Worm (Caenorhabditis elegans) whole organism, L2 larva: ENCODE measurements around the gene srw-67.
A peak's percentile ranks its signal among the peaks of the same experiment; 100 is the strongest.

Experiments used
- ama-1 ChIP-seq: fragments of 150-350 bp; optimal IDR thresholded peaks from 2 replicates; lab custom pipeline; 2018; ENCODE audit warnings: inconsistent platforms
- ceh-16 ChIP-seq: fragments of 150-350 bp; optimal IDR thresholded peaks from 2 replicates; lab custom pipeline; 2014; ENCODE audit warnings: missing biosample characterization, missing genetic modification characterization
- elt-3 ChIP-seq: sonication (generic microtip); optimal IDR thresholded peaks from 2 replicates; lab custom pipeline; 2017; ENCODE audit warnings: missing biosample characterization, missing genetic modification characterization
- fos-1 ChIP-seq: fragments of 150-350 bp; optimal IDR thresholded peaks from 2 replicates; lab custom pipeline; 2014; ENCODE audit warnings: missing biosample characterization, missing genetic modification characterization
- nhr-11 ChIP-seq: fragments of 150-350 bp; optimal IDR thresholded peaks from 2 replicates; lab custom pipeline; 2014; ENCODE audit warnings: missing biosample characterization, missing genetic modification characterization
- snpc-4 ChIP-seq: fragments of 150-350 bp; optimal IDR thresholded peaks from 2 replicates; lab custom pipeline; 2014; ENCODE audit warnings: missing biosample characterization, missing genetic modification characterization
- unc-39 ChIP-seq: fragments of 150-350 bp; optimal IDR thresholded peaks from 2 replicates; lab custom pipeline; 2014; ENCODE audit warnings: missing biosample characterization, missing genetic modification characterization
- ztf-4 ChIP-seq: fragments of 150-350 bp; optimal IDR thresholded peaks from 2 replicates; lab custom pipeline; 2014; ENCODE audit warnings: missing biosample characterization, missing genetic modification characterization

- TF ChIP-seq ceh-16, result no peak
- no peak for TF ChIP-seq snpc-4
- TF ChIP-seq ama-1 (lab: Kevin White, UChicago), result peak; percentile 82
- TF ChIP-seq ztf-4 (tag; lab: Kevin White, UChicago), result peak; percentile 45
- TF ChIP-seq unc-39, result no peak
- no peak for TF ChIP-seq nhr-11 (tag; lab: Kevin White, UChicago)
- TF ChIP-seq elt-3 (tag; lab: Kevin White, UChicago), result no peak
- no peak for TF ChIP-seq fos-1
Measured at ce11 chrV:7432441-7433146, 15.1 kb downstream of the srw-67 start.
